Worm (Caenorhabditis elegans) whole organism, L4/young adult: ENCODE results near the gene F17H10.2.

ENCODE experiments used
- W03F9.2 ChIP-seq: fragments of 150-350 bp; optimal IDR thresholded peaks from 2 replicates; lab custom pipeline; 2014; ENCODE audit warnings: missing biosample characterization, missing genetic modification characterization
- dao-5 ChIP-seq: sonication (generic microtip); optimal IDR thresholded peaks from 2 replicates; lab custom pipeline; 2016; ENCODE audit warnings: missing genotype, missing genetic modification characterization, moderate library complexity, missing compliant biosample characterization
- him-1 ChIP-seq: sonication (generic microtip); optimal IDR thresholded peaks from 2 replicates; lab custom pipeline; 2016; ENCODE audit warnings: missing genotype, missing genetic modification reagents, missing genetic modification characterization, missing compliant biosample characterization

Gene F17H10.2

ce11 chrX:13113457-13113856 lies at the start of gene F17H10.2:
Gene F17H10.2 (plus strand): TSS chrX:13113772.
- TF ChIP-seq him-1 (tag; lab: Kevin White, UChicago) (no peak), dao-5 (tag; lab: Kevin White, UChicago) (no peak), W03F9.2 (tag; lab: Kevin White, UChicago) (no peak)

- no peak for TF ChIP-seq W03F9.2 (tag; lab: Kevin White, UChicago)
- no peak for TF ChIP-seq him-1 (tag; lab: Kevin White, UChicago)
- TF ChIP-seq dao-5 (tag; lab: Kevin White, UChicago), result no peak
Measured at ce11 chrX:13071120-13071519, 42.5 kb upstream of the F17H10.2 start, which contains the start of gene cpx-2. Gene cpx-2 (minus strand): TSS chrX:13071220.

- TF ChIP-seq him-1 (tag; lab: Kevin White, UChicago), result no peak
- no peak for TF ChIP-seq dao-5 (tag; lab: Kevin White, UChicago)
- no peak for TF ChIP-seq W03F9.2 (tag; lab: Kevin White, UChicago)
Measured at ce11 chrX:13074373-13074772, 39.2 kb upstream of the F17H10.2 start, which contains the start of gene ceh-28. Gene ceh-28 (plus strand): TSS chrX:13074673.

ce11 chrX:13077872-13078271 lies 35.7 kb upstream of the F17H10.2 start, which contains the start of gene K03A11.4:
Gene K03A11.4 (plus strand): TSS chrX:13078172.
- TF ChIP-seq him-1 (tag; lab: Kevin White, UChicago) (no peak), dao-5 (tag; lab: Kevin White, UChicago) (no peak), W03F9.2 (tag; lab: Kevin White, UChicago) (no peak)

ce11 chrX:13082326-13082725 lies 31.2 kb upstream of the F17H10.2 start, which contains the start of gene str-10:
Gene str-10 (plus strand): TSS chrX:13082626.
- TF ChIP-seq W03F9.2 (tag; lab: Kevin White, UChicago), result no peak
- no peak for TF ChIP-seq dao-5 (tag; lab: Kevin White, UChicago)
- TF ChIP-seq him-1 (tag; lab: Kevin White, UChicago), result no peak

- no peak for TF ChIP-seq him-1 (tag; lab: Kevin White, UChicago)
- no peak for TF ChIP-seq W03F9.2 (tag; lab: Kevin White, UChicago)
- no peak for TF ChIP-seq dao-5 (tag; lab: Kevin White, UChicago)
Measured at ce11 chrX:13084273-13084672, 29.3 kb upstream of the F17H10.2 start, which contains the start of gene R03G8.1. Gene R03G8.1 (plus strand): TSS chrX:13084573.

ce11 chrX:13088539-13088938 lies 25.0 kb upstream of the F17H10.2 start:
- no peak for TF ChIP-seq him-1 (tag; lab: Kevin White, UChicago)
- TF ChIP-seq dao-5 (tag; lab: Kevin White, UChicago), result no peak
- no peak for TF ChIP-seq W03F9.2 (tag; lab: Kevin White, UChicago)

ce11 chrX:13090665-13091064 lies 22.9 kb upstream of the F17H10.2 start, which contains the start of gene R03G8.3:
Gene R03G8.3 (plus strand): TSS chrX:13090965.
- no peak for TF ChIP-seq him-1 (tag; lab: Kevin White, UChicago)
- no peak for TF ChIP-seq W03F9.2 (tag; lab: Kevin White, UChicago)
- no peak for TF ChIP-seq dao-5 (tag; lab: Kevin White, UChicago)

ce11 chrX:13091199-13091598 lies 22.4 kb upstream of the F17H10.2 start:
- TF ChIP-seq dao-5 (tag; lab: Kevin White, UChicago), result no peak
- TF ChIP-seq him-1 (tag; lab: Kevin White, UChicago), result no peak
- no peak for TF ChIP-seq W03F9.2 (tag; lab: Kevin White, UChicago)

ce11 chrX:13100410-13100809 lies 13.2 kb upstream of the F17H10.2 start, which contains the start of gene R03G8.6:
Gene R03G8.6 (minus strand): TSS chrX:13100510.
- TF ChIP-seq him-1 (tag; lab: Kevin White, UChicago), result no peak
- TF ChIP-seq W03F9.2 (tag; lab: Kevin White, UChicago), result no peak
- no peak for TF ChIP-seq dao-5 (tag; lab: Kevin White, UChicago)

ce11 chrX:13102838-13103237 lies 10.7 kb upstream of the F17H10.2 start:
- TF ChIP-seq W03F9.2 (tag; lab: Kevin White, UChicago) (no peak), dao-5 (tag; lab: Kevin White, UChicago) (no peak), him-1 (tag; lab: Kevin White, UChicago) (no peak)

ce11 chrX:13104966-13105365 lies 8.6 kb upstream of the F17H10.2 start, which contains the start of gene F17H10.1:
Gene F17H10.1 (plus strand): TSS chrX:13105241.
- TF ChIP-seq dao-5 (tag; lab: Kevin White, UChicago), result no peak
- TF ChIP-seq him-1 (tag; lab: Kevin White, UChicago), result no peak
- TF ChIP-seq W03F9.2 (tag; lab: Kevin White, UChicago), result no peak

ce11 chrX:13106177-13106761 lies 7.3 kb upstream of the F17H10.2 start:
- TF ChIP-seq him-1 (tag; lab: Kevin White, UChicago), result no peak

- TF ChIP-seq dao-5 (tag; lab: Kevin White, UChicago) (no peak), him-1 (tag; lab: Kevin White, UChicago) (no peak), W03F9.2 (tag; lab: Kevin White, UChicago) (no peak)
Measured at ce11 chrX:13108664-13109063, 4.9 kb upstream of the F17H10.2 start.
